Worm (Caenorhabditis elegans) whole organism, late embryonic: ENCODE measurements around the gene F46B3.1.

Source experiments
- C38D4.7 ChIP-seq: fragments of 200-800 bp; sonication (Bioruptor generic); optimal IDR thresholded peaks from 2 replicates; lab custom pipeline; 2018; ENCODE audit warnings: mild to moderate bottlenecking, missing genetic modification characterization, moderate library complexity, missing compliant biosample characterization
- F13H6.1 ChIP-seq: sonication (generic microtip); optimal IDR thresholded peaks from 2 replicates; lab custom pipeline; 2016; ENCODE audit warnings: missing genetic modification characterization, missing compliant biosample characterization
- K09A11.1 ChIP-seq: sonication (generic microtip); optimal IDR thresholded peaks from 2 replicates; lab custom pipeline; 2017; ENCODE audit warnings: antibody characterized with exemption, mild to moderate bottlenecking, missing genetic modification characterization, missing compliant biosample characterization; ENCODE audit not compliant: insufficient read depth
- ahr-1 ChIP-seq: sonication (generic microtip); optimal IDR thresholded peaks from 2 replicates; lab custom pipeline; 2016; ENCODE audit warnings: missing genetic modification characterization, missing compliant biosample characterization
- ceh-14 ChIP-seq: sonication (generic microtip); optimal IDR thresholded peaks from 2 replicates; lab custom pipeline; 2016; ENCODE audit warnings: missing genotype, missing genetic modification characterization, missing compliant biosample characterization
- ceh-18 ChIP-seq: sonication (generic microtip); optimal IDR thresholded peaks from 2 replicates; lab custom pipeline; 2016; ENCODE audit warnings: missing genetic modification characterization, missing compliant biosample characterization
- ceh-2 ChIP-seq: sonication (generic microtip); optimal IDR thresholded peaks from 2 replicates; lab custom pipeline; 2016; ENCODE audit warnings: missing genotype, missing genetic modification characterization, missing compliant biosample characterization
- ceh-22 ChIP-seq: sonication (generic microtip); optimal IDR thresholded peaks from 2 replicates; lab custom pipeline; 2017; ENCODE audit warnings: missing biosample characterization, missing genetic modification characterization
- ceh-24 ChIP-seq: sonication (generic microtip); optimal IDR thresholded peaks from 2 replicates; lab custom pipeline; 2016; ENCODE audit warnings: mild to moderate bottlenecking, missing genetic modification characterization, missing compliant biosample characterization
- ceh-30 ChIP-seq: fragments of 150-350 bp; optimal IDR thresholded peaks from 2 replicates; lab custom pipeline; 2014; ENCODE audit warnings: missing biosample characterization, missing genetic modification characterization
- ceh-31 ChIP-seq: sonication (generic microtip); optimal IDR thresholded peaks from 2 replicates; lab custom pipeline; 2016; ENCODE audit warnings: missing genetic modification characterization, missing compliant biosample characterization
- ceh-34 ChIP-seq: sonication (generic microtip); optimal IDR thresholded peaks from 2 replicates; lab custom pipeline; 2016; ENCODE audit warnings: mild to moderate bottlenecking, missing genetic modification characterization, missing compliant biosample characterization
- ceh-48 ChIP-seq: sonication (generic microtip); optimal IDR thresholded peaks from 2 replicates; lab custom pipeline; 2016; ENCODE audit warnings: missing genetic modification characterization, inconsistent platforms, missing compliant biosample characterization
- dmd-4 ChIP-seq: sonication (generic microtip); optimal IDR thresholded peaks from 2 replicates; lab custom pipeline; 2016; ENCODE audit warnings: borderline replicate concordance, missing genetic modification characterization, missing compliant biosample characterization
- elt-2 ChIP-seq: sonication (generic microtip); optimal IDR thresholded peaks from 2 replicates; lab custom pipeline; 2016; ENCODE audit warnings: missing genetic modification reagents, missing genetic modification characterization, missing compliant biosample characterization
- elt-4 ChIP-seq: sonication (generic microtip); optimal IDR thresholded peaks from 2 replicates; lab custom pipeline; 2016; ENCODE audit warnings: missing genetic modification characterization, missing compliant biosample characterization
- ets-4 ChIP-seq: sonication (generic microtip); optimal IDR thresholded peaks from 2 replicates; lab custom pipeline; 2016; ENCODE audit warnings: missing genetic modification characterization, missing compliant biosample characterization
- fax-1 ChIP-seq: sonication (generic microtip); optimal IDR thresholded peaks from 2 replicates; lab custom pipeline; 2016; ENCODE audit warnings: missing genotype, missing genetic modification characterization, missing compliant biosample characterization
- fkh-10 ChIP-seq: fragments of 150-350 bp; optimal IDR thresholded peaks from 2 replicates; lab custom pipeline; 2014; ENCODE audit warnings: missing biosample characterization, missing genetic modification reagents, missing genetic modification characterization
- gmeb-2 ChIP-seq: sonication (generic microtip); optimal IDR thresholded peaks from 2 replicates; lab custom pipeline; 2016; ENCODE audit warnings: missing genetic modification characterization, inconsistent platforms, missing compliant biosample characterization
- hlh-13 ChIP-seq: fragments of 200-800 bp; sonication (Bioruptor generic); optimal IDR thresholded peaks from 2 replicates; lab custom pipeline; 2018; ENCODE audit warnings: mild to moderate bottlenecking, missing genetic modification characterization, missing compliant biosample characterization
- hlh-15 ChIP-seq: sonication (generic microtip); optimal IDR thresholded peaks from 2 replicates; lab custom pipeline; 2016; ENCODE audit warnings: missing genetic modification characterization, missing compliant biosample characterization
- hlh-30 ChIP-seq: sonication (generic microtip); optimal IDR thresholded peaks from 2 replicates; lab custom pipeline; 2017; ENCODE audit warnings: antibody characterized with exemption, missing genetic modification characterization, missing compliant biosample characterization; ENCODE audit not compliant: insufficient read depth
- hlh-6 ChIP-seq: sonication (generic microtip); optimal IDR thresholded peaks from 2 replicates; lab custom pipeline; 2016; ENCODE audit warnings: missing genotype, missing genetic modification characterization, missing compliant biosample characterization
- lin-11 ChIP-seq: fragments of 200-800 bp; sonication (Bioruptor generic); optimal IDR thresholded peaks from 2 replicates; lab custom pipeline; 2018; ENCODE audit warnings: mild to moderate bottlenecking, missing genetic modification characterization, missing compliant biosample characterization
- mec-3 ChIP-seq: sonication (generic microtip); optimal IDR thresholded peaks from 2 replicates; lab custom pipeline; 2016; ENCODE audit warnings: borderline replicate concordance, missing genetic modification characterization, missing compliant biosample characterization
- nfya-1 ChIP-seq: sonication (generic microtip); optimal IDR thresholded peaks from 2 replicates; lab custom pipeline; 2017; ENCODE audit warnings: missing genetic modification characterization, mild to moderate bottlenecking, missing compliant biosample characterization, antibody characterized with exemption, moderate library complexity
- nhr-11 ChIP-seq: fragments of 150-350 bp; optimal IDR thresholded peaks from 2 replicates; lab custom pipeline; 2014; ENCODE audit warnings: missing biosample characterization, missing genetic modification characterization
- odd-2 ChIP-seq: sonication (generic microtip); optimal IDR thresholded peaks from 2 replicates; lab custom pipeline; 2017; ENCODE audit warnings: antibody characterized with exemption, mild to moderate bottlenecking, missing genetic modification characterization, missing compliant biosample characterization
- pat-9 ChIP-seq: fragments of 200-800 bp; sonication (Bioruptor generic); optimal IDR thresholded peaks from 2 replicates; lab custom pipeline; 2018; ENCODE audit warnings: mild to moderate bottlenecking, missing genetic modification characterization, moderate library complexity, missing compliant biosample characterization
- pax-1 ChIP-seq: fragments of 150-350 bp; optimal IDR thresholded peaks from 2 replicates; lab custom pipeline; 2014; ENCODE audit warnings: missing biosample characterization, missing genetic modification characterization
- pha-2 ChIP-seq: sonication (generic microtip); optimal IDR thresholded peaks from 2 replicates; lab custom pipeline; 2017; ENCODE audit warnings: mild to moderate bottlenecking, missing genetic modification characterization, missing compliant biosample characterization
- pha-4 ChIP-seq: fragments of 150-350 bp; optimal IDR thresholded peaks from 2 replicates; lab custom pipeline; 2018; ENCODE audit warnings: missing biosample characterization, missing genetic modification reagents, missing genetic modification characterization
- pros-1 ChIP-seq: fragments of 150-350 bp; optimal IDR thresholded peaks from 2 replicates; lab custom pipeline; 2014; ENCODE audit warnings: missing biosample characterization, missing genetic modification reagents, missing genetic modification characterization
- rnt-1 ChIP-seq: sonication (generic microtip); optimal IDR thresholded peaks from 2 replicates; lab custom pipeline; 2016; ENCODE audit warnings: missing genetic modification characterization, missing compliant biosample characterization
- sdc-2 ChIP-seq: sonication (generic microtip); optimal IDR thresholded peaks from 2 replicates; lab custom pipeline; 2016; ENCODE audit warnings: missing genotype, missing genetic modification characterization, missing compliant biosample characterization
- sox-4 ChIP-seq: sonication (generic microtip); optimal IDR thresholded peaks from 2 replicates; lab custom pipeline; 2017; ENCODE audit warnings: mild to moderate bottlenecking, missing genetic modification characterization, inconsistent platforms, missing compliant biosample characterization
- tbx-2 ChIP-seq: sonication (generic microtip); optimal IDR thresholded peaks from 2 replicates; lab custom pipeline; 2016; ENCODE audit warnings: missing genetic modification characterization, missing compliant biosample characterization
- ttx-3 ChIP-seq: sonication (generic microtip); optimal IDR thresholded peaks from 2 replicates; lab custom pipeline; 2016; ENCODE audit warnings: missing genetic modification reagents, missing genetic modification characterization, missing compliant biosample characterization
- unc-3 ChIP-seq, 2 experiments: fragments of 200-800 bp in 1 of 2; sonication (Bioruptor generic) in 1 of 2; sonication (generic microtip) in 1 of 2; conservative IDR thresholded peaks in 1 of 2; optimal IDR thresholded peaks in 1 of 2; 2 replicates each; pipeline versions ENCODE4 v1.3.6 to Lab custom; 2016 to 2022; ENCODE audit warnings: missing compliant biosample characterization in 2 of 2, missing genetic modification characterization in 2 of 2, missing genetic modification reagents in 1 of 2
- unc-42 ChIP-seq: sonication (generic microtip); optimal IDR thresholded peaks from 2 replicates; lab custom pipeline; 2016; ENCODE audit warnings: missing genotype, missing genetic modification characterization, missing compliant biosample characterization
- unc-86 ChIP-seq: sonication (generic microtip); optimal IDR thresholded peaks from 2 replicates; lab custom pipeline; 2016; ENCODE audit warnings: missing genetic modification characterization, missing compliant biosample characterization
- ztf-16 ChIP-seq: sonication (generic microtip); optimal IDR thresholded peaks from 2 replicates; lab custom pipeline; 2017; ENCODE audit warnings: missing genetic modification characterization, missing compliant biosample characterization

The F46B3.1 gene

ce11 chrV:20580511-20581040 is 16.4 kb downstream of the F46B3.1 start, which contains the start of gene F26F2.7:
F26F2.7 (plus strand) TSS chrV:20580990.
- no peak for TF ChIP-seq sdc-2 (tag; lab: Kevin White, UChicago)
- no peak for TF ChIP-seq pat-9
- TF ChIP-seq ceh-34 (tag; lab: Kevin White, UChicago): no peak
- TF ChIP-seq hlh-30 (tag; lab: Kevin White, UChicago): peak; percentile 76
- peak; percentile 34 for TF ChIP-seq ceh-30 (tag; lab: Kevin White, UChicago)
- peak; percentile 55 for TF ChIP-seq elt-2 (tag; lab: Kevin White, UChicago)
- TF ChIP-seq hlh-13 (GFP tag; lab: Kevin White, UChicago): no peak
- TF ChIP-seq ztf-16 (tag; lab: Kevin White, UChicago): no peak
- TF ChIP-seq ceh-14 (tag; lab: Kevin White, UChicago): peak; percentile 60
- TF ChIP-seq pha-2 (tag; lab: Kevin White, UChicago): peak; percentile 64
- no peak for TF ChIP-seq K09A11.1
- no peak for TF ChIP-seq pros-1 (tag; lab: Kevin White, UChicago)
- TF ChIP-seq rnt-1: no peak
- no peak for TF ChIP-seq fax-1 (tag; lab: Kevin White, UChicago)
- no peak for TF ChIP-seq dmd-4 (tag; lab: Kevin White, UChicago)
- TF ChIP-seq F13H6.1 (tag; lab: Kevin White, UChicago): no peak
- TF ChIP-seq sox-4 (tag; lab: Kevin White, UChicago): no peak
- TF ChIP-seq odd-2 (tag; lab: Kevin White, UChicago): no peak
- no peak for TF ChIP-seq ceh-22
- no peak for TF ChIP-seq nhr-11 (tag; lab: Kevin White, UChicago)
- TF ChIP-seq hlh-6 (tag; lab: Kevin White, UChicago): no peak
- TF ChIP-seq gmeb-2 (tag; lab: Kevin White, UChicago): peak; percentile 20
- no peak for TF ChIP-seq ets-4 (tag; lab: Kevin White, UChicago)
- peak; percentile 51 for TF ChIP-seq unc-86 (tag; lab: Kevin White, UChicago)
- peak; percentile 38 for TF ChIP-seq ttx-3 (tag; lab: Kevin White, UChicago)
- TF ChIP-seq lin-11: peak; percentile 31
- no peak for TF ChIP-seq tbx-2 (tag; lab: Kevin White, UChicago)
- peak; percentile 34 for TF ChIP-seq ceh-48 (tag; lab: Kevin White, UChicago)
- peak; percentile 52 for TF ChIP-seq unc-42 (tag; lab: Kevin White, UChicago)
- no peak for TF ChIP-seq ahr-1 (tag; lab: Kevin White, UChicago)
- TF ChIP-seq pax-1 (tag; lab: Kevin White, UChicago): no peak
- TF ChIP-seq ceh-24 (tag; lab: Kevin White, UChicago): no peak
- no peak for TF ChIP-seq unc-3 (GFP tag; conservative IDR thresholded peaks at IDR 0.05; lab: Robert Waterston, UW)
- peak; percentile 41 for TF ChIP-seq unc-3 (tag; optimal IDR thresholded peaks at IDR 0.05; lab: Kevin White, UChicago)
- TF ChIP-seq ceh-31 (tag; lab: Kevin White, UChicago): peak; percentile 31
- no peak for TF ChIP-seq ceh-18 (tag; lab: Kevin White, UChicago)
- TF ChIP-seq pha-4 (tag; lab: Kevin White, UChicago): no peak
- TF ChIP-seq C38D4.7 (GFP tag; lab: Kevin White, UChicago): no peak
- TF ChIP-seq mec-3: no peak
- TF ChIP-seq nfya-1 (tag; lab: Kevin White, UChicago): peak; percentile 36

ce11 chrV:20579534-20579933 is 17.4 kb downstream of the F46B3.1 start, which contains the start of gene F26F2.8:
F26F2.8 (plus strand) TSS chrV:20579546.
- TF ChIP-seq hlh-15 (tag; lab: Kevin White, UChicago) (no peak), ceh-2 (tag; lab: Kevin White, UChicago) (no peak), ceh-24 (tag; lab: Kevin White, UChicago) (no peak), hlh-30 (tag; lab: Kevin White, UChicago) (no peak), tbx-2 (tag; lab: Kevin White, UChicago) (no peak), fax-1 (tag; lab: Kevin White, UChicago) (no peak), nfya-1 (tag; lab: Kevin White, UChicago) (no peak), elt-4 (no peak), sdc-2 (tag; lab: Kevin White, UChicago) (no peak), C38D4.7 (GFP tag; lab: Kevin White, UChicago) (no peak), fkh-10 (no peak), sox-4 (tag; lab: Kevin White, UChicago) (no peak)
